Fruit fly (Drosophila melanogaster) whole organism, embryonic: ENCODE measurements around the gene mbm.

Experiments used
- Ada2b ChIP-seq: fragments of 200-800 bp; sonication (Bioruptor generic); IDR thresholded peaks from 2 replicates; pipeline ENCODE4 v1.3.6; 2022; ENCODE audit warnings: missing biosample characterization, missing genetic modification characterization
- Asciz ChIP-seq: fragments of 200-800 bp; sonication (Bioruptor generic); optimal IDR thresholded peaks from 2 replicates; lab custom pipeline; 2017; ENCODE audit warnings: missing biosample characterization, mild to moderate bottlenecking, missing genetic modification characterization, missing genetic modification reagents
- B-H2 ChIP-seq: fragments of 200-800 bp; sonication (Bioruptor generic); optimal IDR thresholded peaks from 2 replicates; lab custom pipeline; 2018; ENCODE audit warnings: missing biosample characterization, mild to moderate bottlenecking, missing genetic modification characterization
- BEAF-32 ChIP-seq: fragments of 200-800 bp; sonication (Bioruptor generic); optimal IDR thresholded peaks from 3 replicates; lab custom pipeline; 2017; ENCODE audit warnings: missing biosample characterization, missing genetic modification characterization, mild to moderate bottlenecking, moderate library complexity, missing genetic modification reagents
- CG10209 ChIP-seq: fragments of 200-800 bp; sonication (Bioruptor generic); optimal IDR thresholded peaks from 3 replicates; lab custom pipeline; 2017; ENCODE audit warnings: missing biosample characterization, mild to moderate bottlenecking, missing genetic modification characterization, missing genetic modification reagents
- CG1529 ChIP-seq: fragments of 200-800 bp; sonication (Bioruptor generic); optimal IDR thresholded peaks from 3 replicates; lab custom pipeline; 2018; ENCODE audit warnings: missing biosample characterization, missing genetic modification characterization
- CG15514 ChIP-seq: fragments of 200-800 bp; sonication (Bioruptor generic); optimal IDR thresholded peaks from 3 replicates; lab custom pipeline; 2017; ENCODE audit warnings: missing biosample characterization, missing genetic modification characterization, mild to moderate bottlenecking, moderate library complexity, missing genetic modification reagents
- CG1603 ChIP-seq: fragments of 200-800 bp; sonication (Bioruptor generic); optimal IDR thresholded peaks from 2 replicates; lab custom pipeline; 2019; ENCODE audit warnings: missing biosample characterization, mild to moderate bottlenecking, missing genetic modification characterization, moderate library complexity
- CG17361 ChIP-seq: fragments of 200-800 bp; sonication (Bioruptor generic); IDR thresholded peaks from 3 replicates; pipeline ENCODE4 v1.3.6; 2022; ENCODE audit warnings: missing biosample characterization, missing genetic modification characterization
- CG2116 ChIP-seq: fragments of 200-800 bp; sonication (Bioruptor generic); optimal IDR thresholded peaks from 3 replicates; lab custom pipeline; 2018; ENCODE audit warnings: missing biosample characterization, mild to moderate bottlenecking, missing genetic modification characterization
- CG2202 ChIP-seq: fragments of 200-800 bp; sonication (Bioruptor generic); optimal IDR thresholded peaks from 2 replicates; lab custom pipeline; 2018; ENCODE audit warnings: missing biosample characterization, mild to moderate bottlenecking, missing genetic modification characterization
- CG31388 ChIP-seq: fragments of 200-800 bp; sonication (Bioruptor generic); optimal IDR thresholded peaks from 2 replicates; lab custom pipeline; 2016; ENCODE audit warnings: missing biosample characterization, missing genetic modification characterization
- CG3407 ChIP-seq: fragments of 200-800 bp; sonication (Bioruptor generic); optimal IDR thresholded peaks from 2 replicates; lab custom pipeline; 2018; ENCODE audit warnings: missing biosample characterization, mild to moderate bottlenecking, missing genetic modification characterization
- CG34422 ChIP-seq: fragments of 200-800 bp; sonication (Bioruptor generic); IDR thresholded peaks from 3 replicates; pipeline ENCODE4 v1.3.6; 2022; ENCODE audit warnings: missing biosample characterization, missing genetic modification characterization
- CG3847 ChIP-seq: fragments of 200-800 bp; sonication (Bioruptor generic); IDR thresholded peaks from 2 replicates; pipeline ENCODE4 v1.3.6; 2022; ENCODE audit warnings: missing biosample characterization, missing genetic modification characterization
- CG4404 ChIP-seq: fragments of 200-800 bp; sonication (Bioruptor generic); IDR thresholded peaks from 2 replicates; pipeline ENCODE4 v1.3.6; 2022; ENCODE audit warnings: missing biosample characterization, missing genetic modification characterization
- CG4617 ChIP-seq: fragments of 200-800 bp; sonication (Bioruptor generic); optimal IDR thresholded peaks from 3 replicates; lab custom pipeline; 2016; ENCODE audit warnings: missing biosample characterization, missing genetic modification characterization, borderline replicate concordance
- CG4730 ChIP-seq: fragments of 200-800 bp; sonication (Bioruptor generic); IDR thresholded peaks from 2 replicates; pipeline ENCODE4 v1.3.6; 2022; ENCODE audit warnings: missing biosample characterization, missing genetic modification characterization
- CG7357 ChIP-seq: fragments of 200-800 bp; sonication (Bioruptor generic); IDR thresholded peaks from 3 replicates; pipeline ENCODE4 v1.3.6; 2022; ENCODE audit warnings: missing biosample characterization, missing genetic modification characterization
- CG8388 ChIP-seq: fragments of 200-800 bp; sonication (Bioruptor generic); optimal IDR thresholded peaks from 2 replicates; lab custom pipeline; 2019; ENCODE audit warnings: missing biosample characterization, mild to moderate bottlenecking, missing genetic modification characterization, moderate library complexity
- CTCF ChIP-seq: fragments of 200-800 bp; sonication (Bioruptor generic); optimal IDR thresholded peaks from 2 replicates; lab custom pipeline; 2017; ENCODE audit warnings: missing biosample characterization, mild to moderate bottlenecking, missing genetic modification characterization, moderate library complexity
- Doc3 ChIP-seq: fragments of 200-800 bp; sonication (Bioruptor generic); IDR thresholded peaks from 3 replicates; pipeline ENCODE4 v1.3.6; 2022; ENCODE audit warnings: missing biosample characterization, missing genetic modification characterization; ENCODE audit not compliant: partially characterized antibody
- E2f2 ChIP-seq: fragments of 200-800 bp; sonication (Bioruptor generic); IDR thresholded peaks from 2 replicates; pipeline ENCODE4 v1.3.6; 2022; ENCODE audit warnings: missing biosample characterization, missing genetic modification characterization
- Elba2 ChIP-seq: fragments of 200-800 bp; sonication (Bioruptor generic); optimal IDR thresholded peaks from 3 replicates; lab custom pipeline; 2016; ENCODE audit warnings: missing biosample characterization, missing genetic modification characterization
- HmgZ ChIP-seq: fragments of 200-800 bp; sonication (Bioruptor generic); optimal IDR thresholded peaks from 2 replicates; lab custom pipeline; 2018; ENCODE audit warnings: missing biosample characterization, mild to moderate bottlenecking, missing genetic modification characterization
- Hmx ChIP-seq: fragments of 200-800 bp; sonication (Bioruptor generic); optimal IDR thresholded peaks from 2 replicates; lab custom pipeline; 2016; ENCODE audit warnings: missing biosample characterization, missing genetic modification characterization
- Med ChIP-seq: fragments of 200-800 bp; sonication (Bioruptor generic); peaks from one replicate; lab custom pipeline; 2016; ENCODE audit warnings: missing biosample characterization, missing genetic modification characterization, mild to moderate bottlenecking, inconsistent platforms, moderate library complexity
- Myb ChIP-seq: fragments of 200-800 bp; sonication (Bioruptor generic); optimal IDR thresholded peaks from 2 replicates; lab custom pipeline; 2016; ENCODE audit warnings: missing biosample characterization, missing genetic modification characterization
- Nf-YC ChIP-seq: fragments of 200-800 bp; optimal IDR thresholded peaks from 3 replicates; lab custom pipeline; 2019; ENCODE audit warnings: missing biosample characterization, mild to moderate bottlenecking, missing genetic modification characterization, moderate library complexity
- PHDP ChIP-seq: fragments of 200-800 bp; sonication (Bioruptor generic); optimal IDR thresholded peaks from 3 replicates; lab custom pipeline; 2018; ENCODE audit warnings: missing biosample characterization, mild to moderate bottlenecking, missing genetic modification characterization, moderate library complexity
- Pdp1 ChIP-seq, 2 experiments: fragments of 200-800 bp; sonication (Bioruptor generic); optimal IDR thresholded peaks; 3 replicates each; lab custom pipeline; 2016; ENCODE audit warnings: missing biosample characterization in 2 of 2, missing genetic modification characterization in 2 of 2, mild to moderate bottlenecking in 1 of 2, moderate library complexity in 1 of 2
- Scr ChIP-seq: fragments of 200-800 bp; sonication (Bioruptor generic); IDR thresholded peaks from 2 replicates; pipeline ENCODE4 v1.3.6; 2022; ENCODE audit warnings: missing biosample characterization, missing genetic modification characterization; ENCODE audit not compliant: partially characterized antibody
- Side ChIP-seq: fragments of 200-800 bp; sonication (Bioruptor generic); optimal IDR thresholded peaks from 2 replicates; lab custom pipeline; 2016; ENCODE audit warnings: missing biosample characterization, missing genetic modification characterization
- Sox100B ChIP-seq: fragments of 200-800 bp; sonication (Bioruptor generic); optimal IDR thresholded peaks from 3 replicates; lab custom pipeline; 2018; ENCODE audit warnings: missing biosample characterization, mild to moderate bottlenecking, missing genetic modification characterization
- ab ChIP-seq: fragments of 200-800 bp; sonication (Bioruptor generic); optimal IDR thresholded peaks from 2 replicates; lab custom pipeline; 2016; ENCODE audit warnings: missing biosample characterization, missing genetic modification characterization
- abd-A ChIP-seq: fragments of 200-800 bp; sonication (Bioruptor generic); optimal IDR thresholded peaks from 3 replicates; lab custom pipeline; 2019; ENCODE audit warnings: missing biosample characterization, mild to moderate bottlenecking, missing genetic modification characterization, moderate library complexity
- bigmax ChIP-seq: fragments of 200-800 bp; sonication (Bioruptor generic); optimal IDR thresholded peaks from 2 replicates; lab custom pipeline; 2018; ENCODE audit warnings: missing biosample characterization, mild to moderate bottlenecking, missing genetic modification characterization
- btn ChIP-seq: fragments of 200-800 bp; sonication (Bioruptor generic); optimal IDR thresholded peaks from 2 replicates; lab custom pipeline; 2016; ENCODE audit warnings: missing biosample characterization, missing genetic modification characterization
- dmrt99B ChIP-seq: fragments of 200-800 bp; sonication (Bioruptor generic); optimal IDR thresholded peaks from 2 replicates; lab custom pipeline; 2018; ENCODE audit warnings: missing biosample characterization, mild to moderate bottlenecking, missing genetic modification characterization, moderate library complexity
- ftz-f1 ChIP-seq: fragments of 200-800 bp; sonication (Bioruptor generic); optimal IDR thresholded peaks from 2 replicates; lab custom pipeline; 2016; ENCODE audit warnings: missing biosample characterization, missing genetic modification characterization
- gfzf ChIP-seq: fragments of 200-800 bp; sonication (Bioruptor generic); optimal IDR thresholded peaks from 2 replicates; lab custom pipeline; 2016; ENCODE audit warnings: missing biosample characterization, mild to moderate bottlenecking, missing genetic modification characterization, moderate library complexity
- hb ChIP-seq: fragments of 200-800 bp; sonication (Bioruptor generic); IDR thresholded peaks from 3 replicates; pipeline ENCODE4 v1.3.6; 2022; ENCODE audit warnings: missing biosample characterization, missing genetic modification characterization; ENCODE audit not compliant: partially characterized antibody
- knrl ChIP-seq: fragments of 200-800 bp; sonication (Bioruptor generic); IDR thresholded peaks from 3 replicates; pipeline ENCODE4 v1.3.6; 2022; ENCODE audit warnings: missing biosample characterization, missing genetic modification characterization; ENCODE audit not compliant: partially characterized antibody
- otp ChIP-seq: fragments of 200-800 bp; sonication (Bioruptor generic); IDR thresholded peaks from 3 replicates; pipeline ENCODE4, ENCODE4 v1.3.6; 2022; ENCODE audit warnings: missing biosample characterization, missing genetic modification characterization
- pb ChIP-seq: fragments of 200-800 bp; sonication (Bioruptor generic); optimal IDR thresholded peaks from 3 replicates; lab custom pipeline; 2016; ENCODE audit warnings: missing biosample characterization, missing genetic modification characterization
- pzg ChIP-seq: fragments of 200-800 bp; sonication (Bioruptor generic); optimal IDR thresholded peaks from 3 replicates; lab custom pipeline; 2018; ENCODE audit warnings: missing biosample characterization, mild to moderate bottlenecking, missing genetic modification characterization, moderate library complexity
- shn ChIP-seq: fragments of 200-800 bp; sonication (Bioruptor generic); optimal IDR thresholded peaks from 3 replicates; lab custom pipeline; 2016; ENCODE audit warnings: missing biosample characterization, missing genetic modification characterization
- slbo ChIP-seq: fragments of 200-800 bp; sonication (Bioruptor generic); IDR thresholded peaks from 2 replicates; pipeline ENCODE4 v1.3.6; 2022; ENCODE audit warnings: missing biosample characterization, missing genetic modification characterization
- ssp ChIP-seq: fragments of 200-800 bp; sonication (Bioruptor generic); IDR thresholded peaks from 2 replicates; pipeline ENCODE4 v1.3.6; 2022; ENCODE audit warnings: missing biosample characterization, missing genetic modification characterization
- trem ChIP-seq: fragments of 200-800 bp; optimal IDR thresholded peaks from 3 replicates; lab custom pipeline; 2019; ENCODE audit warnings: missing biosample characterization, mild to moderate bottlenecking, missing genetic modification characterization, moderate library complexity
- usp ChIP-seq: fragments of >200 bp; optimal IDR thresholded peaks from 2 replicates; lab custom pipeline; 2017; ENCODE audit warnings: missing biosample characterization, missing genetic modification characterization
- yki ChIP-seq: fragments of >200 bp; optimal IDR thresholded peaks from 3 replicates; lab custom pipeline; 2018

The mbm gene

dm6 chr2L:292301-292700, 18.8 kb upstream of the mbm start, which contains the start of gene CG11562 (continued):
- TF ChIP-seq knrl, result no peak
- no peak for TF ChIP-seq Nf-YC (tag; lab: Kevin White, UChicago)
- no peak for TF ChIP-seq Doc3
- no peak for TF ChIP-seq Sox100B (GFP tag; lab: Kevin White, UChicago)
- TF ChIP-seq hb (GFP tag; lab: Robert Waterston, UW), result no peak
- TF ChIP-seq btn (GFP tag; lab: Kevin White, UChicago), result no peak
- no peak for TF ChIP-seq CG3407 (GFP tag; lab: Kevin White, UChicago)
- no peak for TF ChIP-seq ab (GFP tag; lab: Kevin White, UChicago)
- TF ChIP-seq Elba2 (GFP tag; lab: Kevin White, UChicago), result no peak
- TF ChIP-seq trem, result no peak
- TF ChIP-seq CG4617 (GFP tag; lab: Kevin White, UChicago), result no peak
- TF ChIP-seq otp (GFP tag; lab: Robert Waterston, UW), result no peak
- TF ChIP-seq Ada2b (GFP tag; lab: Robert Waterston, UW), result no peak
- TF ChIP-seq PHDP (tag; lab: Kevin White, UChicago), result no peak
- peak; percentile 63 for TF ChIP-seq CG15514 (GFP tag; lab: Kevin White, UChicago)
- no peak for TF ChIP-seq Asciz (GFP tag; lab: Kevin White, UChicago)
- TF ChIP-seq ftz-f1 (GFP tag; lab: Kevin White, UChicago), result no peak
- TF ChIP-seq CTCF (GFP tag; lab: Kevin White, UChicago), result peak; percentile 44
- no peak for TF ChIP-seq abd-A (tag; lab: Kevin White, UChicago)
- no peak for TF ChIP-seq Hmx
- peak; percentile 91 for TF ChIP-seq E2f2 (GFP tag; lab: Robert Waterston, UW)
- peak; percentile 10 for TF ChIP-seq BEAF-32 (GFP tag; lab: Kevin White, UChicago)
- TF ChIP-seq Myb (GFP tag; lab: Kevin White, UChicago), result peak; percentile 13
- TF ChIP-seq CG3847 (GFP tag; lab: Robert Waterston, UW), result no peak
- TF ChIP-seq ssp, result no peak
- TF ChIP-seq usp (GFP tag; lab: Kevin White, UChicago), result no peak
- no peak for TF ChIP-seq yki (lab: Kevin White, UChicago)
- TF ChIP-seq pzg (GFP tag; lab: Kevin White, UChicago), result peak; percentile 63
- TF ChIP-seq CG1529 (GFP tag; lab: Kevin White, UChicago), result no peak
- no peak for TF ChIP-seq CG7357 (GFP tag; lab: Robert Waterston, UW)
- TF ChIP-seq Scr (GFP tag; lab: Robert Waterston, UW), result no peak
- TF ChIP-seq CG4404 (GFP tag; lab: Robert Waterston, UW), result no peak
- no peak for TF ChIP-seq CG10209 (GFP tag; lab: Kevin White, UChicago)
- TF ChIP-seq B-H2 (GFP tag; lab: Kevin White, UChicago), result no peak
- no peak for TF ChIP-seq CG4730 (GFP tag; lab: Robert Waterston, UW)
- no peak for TF ChIP-seq CG8388 (GFP tag; lab: Kevin White, UChicago)
- TF ChIP-seq CG31388, result no peak
- peak; percentile 32 for TF ChIP-seq CG2116
- peak; percentile 66 for TF ChIP-seq Med (GFP tag; lab: Kevin White, UChicago)
- TF ChIP-seq shn, result no peak
- no peak for TF ChIP-seq dmrt99B (tag; lab: Kevin White, UChicago)
- TF ChIP-seq CG34422, result peak; percentile 65; the same call in 1 of the 3 replicates
- no peak for TF ChIP-seq Side (GFP tag; lab: Kevin White, UChicago)
- TF ChIP-seq CG2202 (tag; lab: Kevin White, UChicago), result no peak
- TF ChIP-seq HmgZ (tag; lab: Kevin White, UChicago), result peak; percentile 27
- peak; percentile 94 for TF ChIP-seq bigmax (GFP tag; lab: Kevin White, UChicago)
- no peak for TF ChIP-seq pb (GFP tag; lab: Kevin White, UChicago)
- TF ChIP-seq CG1603 (tag; lab: Kevin White, UChicago), result peak; percentile 45
- TF ChIP-seq CG17361 (GFP tag; lab: Robert Waterston, UW), result no peak
- TF ChIP-seq gfzf (GFP tag; lab: Kevin White, UChicago), result peak; percentile 76
- TF ChIP-seq Pdp1 (GFP tag; optimal IDR thresholded peaks at IDR 0.05; lab: Kevin White, UChicago), result peak in 1 of 2 experiments; percentile 97
- TF ChIP-seq slbo (GFP tag; lab: Robert Waterston, UW), result no peak
